Worm (Caenorhabditis elegans) whole organism, L4 larva: ENCODE measurements around the gene Y69E1A.4.

Experiments
- aly-2 ChIP-seq: sonication (generic microtip); optimal IDR thresholded peaks from 2 replicates; lab custom pipeline; 2018; ENCODE audit warnings: missing biosample characterization, missing genetic modification characterization
- gei-8 ChIP-seq: fragments of 200-800 bp; sonication (Bioruptor generic); optimal IDR thresholded peaks from 2 replicates; lab custom pipeline; 2018; ENCODE audit warnings: mild to moderate bottlenecking, missing genetic modification characterization, missing compliant biosample characterization
- nhr-76 ChIP-seq: fragments of 150-350 bp; optimal IDR thresholded peaks from 2 replicates; lab custom pipeline; 2014; ENCODE audit warnings: missing biosample characterization, missing genetic modification characterization
- skn-1 ChIP-seq: fragments of 150-350 bp; optimal IDR thresholded peaks from 2 replicates; lab custom pipeline; 2014; ENCODE audit warnings: missing biosample characterization, missing genetic modification characterization
- unc-39 ChIP-seq: sonication (generic microtip); optimal IDR thresholded peaks from 2 replicates; lab custom pipeline; 2017; ENCODE audit warnings: missing biosample characterization, missing genetic modification characterization
- unc-62 ChIP-seq, 3 experiments: fragments of 150-350 bp in 1 of 3; sonication (generic microtip); optimal IDR thresholded peaks in 2 of 3; peaks in 1 of 3; 1 replicate in 1 of 3; 2 replicates in 2 of 3; lab custom pipeline; 2014 to 2017; ENCODE audit warnings: missing biosample characterization in 3 of 3, missing genetic modification characterization in 3 of 3, missing genetic modification reagents in 3 of 3, missing genotype in 1 of 3
- ztf-7 ChIP-seq: fragments of 150-350 bp; optimal IDR thresholded peaks from 2 replicates; lab custom pipeline; 2014; ENCODE audit warnings: missing biosample characterization, missing genetic modification characterization

ce11 chrIV:10990699-10991098 lies 35.6 kb downstream of the Y69E1A.4 start, which contains the start of gene F13H10.5:
- TF ChIP-seq nhr-76 (tag; lab: Kevin White, UChicago) (no peak), unc-62 (GFP tag; optimal IDR thresholded peaks at IDR 0.05 in 1 of 2; lab: Kevin White, UChicago) (no peak), unc-62 (tag; optimal IDR thresholded peaks at IDR 0.05; lab: Kevin White, UChicago) (no peak), unc-39 (tag; lab: Kevin White, UChicago) (no peak), ztf-7 (no peak), gei-8 (no peak), aly-2 (tag; lab: Kevin White, UChicago) (no peak), skn-1 (tag; lab: Kevin White, UChicago) (no peak)
